Worm (Caenorhabditis elegans) whole organism, early embryonic: ENCODE measurements around the gene F53G2.3.

ENCODE experiments used
- B0310.2 ChIP-seq: sonication (generic microtip); optimal IDR thresholded peaks from 2 replicates; lab custom pipeline; 2016; ENCODE audit warnings: mild to moderate bottlenecking, missing genetic modification characterization, missing compliant biosample characterization
- F13C5.2 ChIP-seq: sonication (generic microtip); optimal IDR thresholded peaks from 2 replicates; lab custom pipeline; 2017; ENCODE audit warnings: mild to moderate bottlenecking, missing genetic modification characterization, inconsistent platforms, missing compliant biosample characterization
- aly-1 ChIP-seq: sonication (generic microtip); optimal IDR thresholded peaks from 2 replicates; lab custom pipeline; 2016; ENCODE audit warnings: missing genetic modification characterization, missing compliant biosample characterization
- ama-1 ChIP-seq: fragments of 150-350 bp; optimal IDR thresholded peaks from 2 replicates; lab custom pipeline; 2014
- ceh-13 ChIP-seq: fragments of 200-800 bp; sonication (Bioruptor generic); optimal IDR thresholded peaks from 2 replicates; lab custom pipeline; 2018; ENCODE audit warnings: mild to moderate bottlenecking, missing genetic modification characterization, missing compliant biosample characterization
- ceh-36 ChIP-seq: sonication (generic microtip); optimal IDR thresholded peaks from 2 replicates; lab custom pipeline; 2016; ENCODE audit warnings: missing genetic modification characterization, inconsistent platforms, missing compliant biosample characterization
- flt-1 ChIP-seq: fragments of 200-800 bp; sonication (Bioruptor generic); IDR thresholded peaks from 2 replicates; pipeline ENCODE4 v1.3.6; 2022; ENCODE audit warnings: missing genetic modification characterization, missing compliant biosample characterization
- hmbx-1 ChIP-seq: sonication (generic microtip); optimal IDR thresholded peaks from 2 replicates; lab custom pipeline; 2016; ENCODE audit warnings: mild to moderate bottlenecking, missing genetic modification characterization, missing compliant biosample characterization
- hmg-4 ChIP-seq: fragments of 200-800 bp; sonication (Bioruptor generic); optimal IDR thresholded peaks from 2 replicates; lab custom pipeline; 2018; ENCODE audit warnings: mild to moderate bottlenecking, missing genetic modification characterization, missing compliant biosample characterization
- hnd-1 ChIP-seq: sonication (generic microtip); optimal IDR thresholded peaks from 2 replicates; lab custom pipeline; 2016; ENCODE audit warnings: missing genetic modification characterization, missing compliant biosample characterization
- pes-1 ChIP-seq: fragments of 200-800 bp; sonication (Bioruptor generic); IDR thresholded peaks from 2 replicates; pipeline ENCODE4 v1.3.6; 2022; ENCODE audit warnings: missing genetic modification reagents, missing genetic modification characterization, missing compliant biosample characterization
- scrt-1 ChIP-seq: fragments of 200-800 bp; sonication (Bioruptor generic); IDR thresholded peaks from 2 replicates; pipeline ENCODE4 v1.3.6; 2022; ENCODE audit warnings: missing genetic modification characterization, missing compliant biosample characterization
- tbx-37 ChIP-seq: fragments of 200-800 bp; sonication (Bioruptor generic); conservative IDR thresholded peaks from 2 replicates; pipeline ENCODE4 v1.3.6; 2022; ENCODE audit warnings: missing genetic modification reagents, missing genetic modification characterization, missing compliant biosample characterization
- tra-4 ChIP-seq: sonication (generic microtip); optimal IDR thresholded peaks from 2 replicates; lab custom pipeline; 2017; ENCODE audit warnings: missing genetic modification characterization, missing compliant biosample characterization

DNA sequence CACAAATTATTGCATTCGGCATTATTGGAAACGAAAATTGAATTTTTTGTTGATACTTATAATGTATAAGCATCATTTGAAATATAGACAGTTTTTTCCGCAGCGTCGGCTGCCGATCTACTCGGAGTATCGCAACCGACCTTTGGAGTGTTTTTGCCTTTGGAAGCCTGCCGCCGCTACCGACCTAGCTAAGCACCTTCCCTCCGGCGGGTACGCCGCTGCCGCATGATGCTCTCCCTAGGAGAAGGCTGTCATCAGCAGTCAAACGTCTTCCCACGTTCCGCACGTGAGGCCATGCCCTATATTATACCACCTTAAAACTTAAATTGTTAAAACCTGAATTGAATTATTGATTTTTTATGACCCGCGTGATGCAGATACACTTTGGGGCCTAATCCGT, 38.3 kb downstream of the F53G2.3 start:
- TF ChIP-seq ceh-13 (GFP tag; lab: Kevin White, UChicago) (no peak), ama-1 (lab: Kevin White, UChicago) (no peak), tbx-37 (GFP tag; lab: Robert Waterston, UW) (no peak), ceh-36 (tag; lab: Kevin White, UChicago) (no peak), tra-4 (no peak), flt-1 (no peak), pes-1 (GFP tag; lab: Robert Waterston, UW) (no peak), hmbx-1 (tag; lab: Kevin White, UChicago) (no peak), scrt-1 (no peak), B0310.2 (tag; lab: Kevin White, UChicago) (no peak), F13C5.2 (no peak), hmg-4 (GFP tag; lab: Kevin White, UChicago) (no peak), hnd-1 (no peak), aly-1 (tag; lab: Kevin White, UChicago) (no peak)
